Fruit fly (Drosophila melanogaster) whole organism, embryonic: ENCODE results near the gene yellow-e2.

ENCODE experiments used
- Ada2b ChIP-seq: fragments of 200-800 bp; sonication (Bioruptor generic); IDR thresholded peaks from 2 replicates; pipeline ENCODE4 v1.3.6; 2022; ENCODE audit warnings: missing biosample characterization, missing genetic modification characterization
- Bdp1 ChIP-seq: fragments of 200-800 bp; sonication (Bioruptor generic); optimal IDR thresholded peaks from 3 replicates; lab custom pipeline; 2016; ENCODE audit warnings: missing biosample characterization, missing genetic modification characterization
- Bteb2 ChIP-seq: fragments of 200-800 bp; sonication (Bioruptor generic); optimal IDR thresholded peaks from 2 replicates; lab custom pipeline; 2016; ENCODE audit warnings: missing biosample characterization, missing genetic modification characterization
- CG10321 ChIP-seq: fragments of 200-800 bp; sonication (Bioruptor generic); IDR thresholded peaks from 2 replicates; pipeline ENCODE4 v1.3.6; 2022; ENCODE audit warnings: missing biosample characterization, missing genetic modification characterization
- CG11723 ChIP-seq: fragments of 200-800 bp; sonication (Bioruptor generic); optimal IDR thresholded peaks from 2 replicates; lab custom pipeline; 2017; ENCODE audit warnings: missing biosample characterization, mild to moderate bottlenecking, missing genetic modification characterization
- CG12219 ChIP-seq: fragments of 200-800 bp; sonication (Bioruptor generic); optimal IDR thresholded peaks from 3 replicates; lab custom pipeline; 2018; ENCODE audit warnings: missing biosample characterization, mild to moderate bottlenecking, missing genetic modification characterization
- CG12744 ChIP-seq: fragments of 200-800 bp; sonication (Bioruptor generic); optimal IDR thresholded peaks from 2 replicates; lab custom pipeline; 2016; ENCODE audit warnings: missing biosample characterization, missing genetic modification characterization
- CG13296 ChIP-seq: fragments of 200-800 bp; sonication (Bioruptor generic); optimal IDR thresholded peaks from 3 replicates; lab custom pipeline; 2018; ENCODE audit warnings: missing biosample characterization, mild to moderate bottlenecking, missing genetic modification characterization
- CG14965 ChIP-seq: fragments of 200-800 bp; sonication (Bioruptor generic); optimal IDR thresholded peaks from 2 replicates; lab custom pipeline; 2016; ENCODE audit warnings: missing biosample characterization, missing genetic modification characterization, borderline replicate concordance
- CG15514 ChIP-seq: fragments of 200-800 bp; sonication (Bioruptor generic); optimal IDR thresholded peaks from 3 replicates; lab custom pipeline; 2017; ENCODE audit warnings: missing biosample characterization, missing genetic modification characterization, mild to moderate bottlenecking, moderate library complexity, missing genetic modification reagents
- CG16815 ChIP-seq: fragments of 200-800 bp; sonication (Bioruptor generic); optimal IDR thresholded peaks from 3 replicates; lab custom pipeline; 2017; ENCODE audit warnings: missing biosample characterization, mild to moderate bottlenecking, missing genetic modification characterization
- CG17359 ChIP-seq: fragments of 200-800 bp; sonication (Bioruptor generic); optimal IDR thresholded peaks from 3 replicates; lab custom pipeline; 2018; ENCODE audit warnings: missing biosample characterization, mild to moderate bottlenecking, missing genetic modification characterization, moderate library complexity
- CG18619 ChIP-seq: fragments of 200-800 bp; sonication (Bioruptor generic); optimal IDR thresholded peaks from 3 replicates; lab custom pipeline; 2017; ENCODE audit warnings: missing biosample characterization, mild to moderate bottlenecking, missing genetic modification characterization
- CG18764 ChIP-seq: fragments of 200-800 bp; sonication (Bioruptor generic); optimal IDR thresholded peaks from 3 replicates; lab custom pipeline; 2016; ENCODE audit warnings: missing biosample characterization, missing genetic modification characterization
- CG31441 ChIP-seq: fragments of 200-800 bp; sonication (Bioruptor generic); IDR thresholded peaks from 2 replicates; pipeline ENCODE4 v1.3.6; 2022; ENCODE audit warnings: missing biosample characterization, missing genetic modification characterization
- CG32532 ChIP-seq: fragments of 200-800 bp; sonication (Bioruptor generic); IDR thresholded peaks from 2 replicates; pipeline ENCODE4 v1.3.6; 2022; ENCODE audit warnings: missing biosample characterization, missing genetic modification characterization
- CG33557 ChIP-seq: fragments of 200-800 bp; sonication (Bioruptor generic); optimal IDR thresholded peaks from 2 replicates; lab custom pipeline; 2019; ENCODE audit warnings: missing biosample characterization, mild to moderate bottlenecking, missing genetic modification characterization, moderate library complexity
- CG7271 ChIP-seq: fragments of 200-800 bp; sonication (Bioruptor generic); optimal IDR thresholded peaks from 2 replicates; lab custom pipeline; 2018; ENCODE audit warnings: missing biosample characterization, mild to moderate bottlenecking, missing genetic modification characterization, moderate library complexity
- CG9437 ChIP-seq: fragments of 200-800 bp; sonication (Bioruptor generic); optimal IDR thresholded peaks from 2 replicates; lab custom pipeline; 2018; ENCODE audit warnings: missing biosample characterization, mild to moderate bottlenecking, missing genetic modification characterization
- CG9817 ChIP-seq: fragments of 200-800 bp; sonication (Bioruptor generic); optimal IDR thresholded peaks from 2 replicates; lab custom pipeline; 2018; ENCODE audit warnings: missing biosample characterization, mild to moderate bottlenecking, missing genetic modification characterization, moderate library complexity
- D19B ChIP-seq: fragments of 200-800 bp; sonication (Bioruptor generic); optimal IDR thresholded peaks from 2 replicates; lab custom pipeline; 2017; ENCODE audit warnings: missing biosample characterization, mild to moderate bottlenecking, missing genetic modification characterization
- Dip2 ChIP-seq: fragments of 200-800 bp; sonication (Bioruptor generic); IDR thresholded peaks from 2 replicates; pipeline ENCODE4 v1.3.6; 2022; ENCODE audit warnings: missing biosample characterization, missing genetic modification characterization
- Ets97D ChIP-seq: fragments of 200-800 bp; sonication (Bioruptor generic); optimal IDR thresholded peaks from 3 replicates; lab custom pipeline; 2016; ENCODE audit warnings: missing biosample characterization, missing genetic modification characterization
- HHEX ChIP-seq: fragments of 200-800 bp; sonication (Bioruptor generic); optimal IDR thresholded peaks from 3 replicates; lab custom pipeline; 2017; ENCODE audit warnings: missing biosample characterization, mild to moderate bottlenecking, missing genetic modification characterization, missing genetic modification reagents
- Hr3 ChIP-seq: fragments of 200-800 bp; sonication (Bioruptor generic); optimal IDR thresholded peaks from 3 replicates; lab custom pipeline; 2016; ENCODE audit warnings: missing biosample characterization, missing genetic modification characterization
- Hr78 ChIP-seq, 2 experiments: fragments of 200-800 bp in 1 of 2; fragments of >200 bp in 1 of 2; sonication (Bioruptor generic) in 1 of 2; optimal IDR thresholded peaks; 2 replicates each; lab custom pipeline; 2017 to 2019; ENCODE audit warnings: missing biosample characterization in 2 of 2, missing genetic modification characterization in 2 of 2, mild to moderate bottlenecking in 1 of 2, moderate library complexity in 1 of 2
- Lhr ChIP-seq: fragments of 200-800 bp; sonication (Bioruptor generic); optimal IDR thresholded peaks from 3 replicates; lab custom pipeline; 2017; ENCODE audit warnings: mild to moderate bottlenecking, missing biosample characterization, missing genetic modification reagents, missing genetic modification characterization
- Lpt ChIP-seq: fragments of >200 bp; optimal IDR thresholded peaks from 2 replicates; lab custom pipeline; 2018; ENCODE audit warnings: missing biosample characterization, missing genetic modification characterization
- MESR4 ChIP-seq: fragments of 200-800 bp; sonication (Bioruptor generic); optimal IDR thresholded peaks from 2 replicates; lab custom pipeline; 2018; ENCODE audit warnings: missing biosample characterization, mild to moderate bottlenecking, missing genetic modification characterization, moderate library complexity
- Mad ChIP-seq: fragments of 200-800 bp; sonication (Bioruptor generic); optimal IDR thresholded peaks from 2 replicates; lab custom pipeline; 2016; ENCODE audit warnings: missing biosample characterization, missing genetic modification characterization
- Mes4 ChIP-seq: fragments of 200-800 bp; sonication (Bioruptor generic); optimal IDR thresholded peaks from 2 replicates; lab custom pipeline; 2016; ENCODE audit warnings: missing biosample characterization, missing genetic modification characterization
- Nf-YA ChIP-seq: fragments of 200-800 bp; sonication (Bioruptor generic); IDR thresholded peaks from 2 replicates; pipeline ENCODE4 v1.3.6; 2022; ENCODE audit warnings: missing biosample characterization, missing genetic modification characterization
- Pdp1 ChIP-seq, 2 experiments: fragments of 200-800 bp; sonication (Bioruptor generic); optimal IDR thresholded peaks; 3 replicates each; lab custom pipeline; 2016; ENCODE audit warnings: missing biosample characterization in 2 of 2, missing genetic modification characterization in 2 of 2, mild to moderate bottlenecking in 1 of 2, moderate library complexity in 1 of 2
- Stat92E ChIP-seq, 3 experiments: fragments of >200 bp in 2 of 3; fragments of 200-800 bp in 1 of 3; sonication (Bioruptor generic) in 1 of 3; optimal IDR thresholded peaks; 2 replicates each; lab custom pipeline; 2017 to 2019; ENCODE audit warnings: missing biosample characterization in 3 of 3, missing genetic modification characterization in 3 of 3, mild to moderate bottlenecking in 1 of 3, moderate library complexity in 1 of 3
- Tbp ChIP-seq: fragments of >200 bp; optimal IDR thresholded peaks from 2 replicates; lab custom pipeline; 2018; ENCODE audit warnings: missing biosample characterization, missing genetic modification characterization
- Xbp1 ChIP-seq: fragments of 200-800 bp; sonication (Bioruptor generic); optimal IDR thresholded peaks from 3 replicates; lab custom pipeline; 2016; ENCODE audit warnings: missing biosample characterization, mild to moderate bottlenecking, missing genetic modification characterization
- ato ChIP-seq: fragments of 200-800 bp; sonication (Bioruptor generic); IDR thresholded peaks from 2 replicates; pipeline ENCODE4 v1.3.6; 2022; ENCODE audit warnings: missing biosample characterization, missing genetic modification characterization; ENCODE audit not compliant: partially characterized antibody
- btn ChIP-seq: fragments of 200-800 bp; sonication (Bioruptor generic); optimal IDR thresholded peaks from 2 replicates; lab custom pipeline; 2016; ENCODE audit warnings: missing biosample characterization, missing genetic modification characterization
- crp ChIP-seq, 2 experiments: fragments of 200-800 bp; sonication (Bioruptor generic); optimal IDR thresholded peaks; 2 replicates in 1 of 2; 3 replicates in 1 of 2; lab custom pipeline; 2017; ENCODE audit warnings: missing biosample characterization in 2 of 2, missing genetic modification characterization in 2 of 2, mild to moderate bottlenecking in 1 of 2, moderate library complexity in 1 of 2
- cwo ChIP-seq: fragments of 200-800 bp; sonication (Bioruptor generic); optimal IDR thresholded peaks from 3 replicates; lab custom pipeline; 2017; ENCODE audit warnings: missing biosample characterization, missing genetic modification characterization, mild to moderate bottlenecking, moderate library complexity, missing genetic modification reagents
- fd102C ChIP-seq: fragments of 200-800 bp; sonication (Bioruptor generic); optimal IDR thresholded peaks from 2 replicates; lab custom pipeline; 2018; ENCODE audit warnings: missing biosample characterization, mild to moderate bottlenecking, missing genetic modification characterization, moderate library complexity
- mirr ChIP-seq: fragments of 200-800 bp; sonication (Bioruptor generic); optimal IDR thresholded peaks from 3 replicates; lab custom pipeline; 2018; ENCODE audit warnings: missing biosample characterization, mild to moderate bottlenecking, missing genetic modification characterization
- pros ChIP-seq: fragments of 200-800 bp; sonication (Bioruptor generic); optimal IDR thresholded peaks from 3 replicates; lab custom pipeline; 2019; ENCODE audit warnings: missing biosample characterization, mild to moderate bottlenecking, missing genetic modification characterization, moderate library complexity
- psq ChIP-seq: fragments of 200-800 bp; sonication (Bioruptor generic); optimal IDR thresholded peaks from 2 replicates; lab custom pipeline; 2017; ENCODE audit warnings: missing biosample characterization, missing genetic modification characterization
- ro ChIP-seq: fragments of 200-800 bp; sonication (Bioruptor generic); IDR thresholded peaks from 2 replicates; pipeline ENCODE4 v1.3.6; 2022; ENCODE audit warnings: missing biosample characterization, missing genetic modification characterization
- sd ChIP-seq: fragments of 200-800 bp; sonication (Bioruptor generic); optimal IDR thresholded peaks from 3 replicates; lab custom pipeline; 2018; ENCODE audit warnings: missing biosample characterization, mild to moderate bottlenecking, missing genetic modification characterization, moderate library complexity
- sens-2 ChIP-seq: fragments of 200-800 bp; sonication (Bioruptor generic); IDR thresholded peaks from 2 replicates; pipeline ENCODE4 v1.3.6; 2022; ENCODE audit warnings: missing biosample characterization, missing genetic modification characterization
- slbo ChIP-seq: fragments of 200-800 bp; sonication (Bioruptor generic); IDR thresholded peaks from 2 replicates; pipeline ENCODE4 v1.3.6; 2022; ENCODE audit warnings: missing biosample characterization, missing genetic modification characterization
- slou ChIP-seq: fragments of 200-800 bp; sonication (Bioruptor generic); optimal IDR thresholded peaks from 3 replicates; lab custom pipeline; 2016; ENCODE audit warnings: missing biosample characterization, missing genetic modification characterization
- vfl ChIP-seq: fragments of 200-800 bp; sonication (Bioruptor generic); optimal IDR thresholded peaks from 2 replicates; lab custom pipeline; 2016; ENCODE audit warnings: missing biosample characterization, missing genetic modification characterization

The yellow-e2 gene

DNA sequence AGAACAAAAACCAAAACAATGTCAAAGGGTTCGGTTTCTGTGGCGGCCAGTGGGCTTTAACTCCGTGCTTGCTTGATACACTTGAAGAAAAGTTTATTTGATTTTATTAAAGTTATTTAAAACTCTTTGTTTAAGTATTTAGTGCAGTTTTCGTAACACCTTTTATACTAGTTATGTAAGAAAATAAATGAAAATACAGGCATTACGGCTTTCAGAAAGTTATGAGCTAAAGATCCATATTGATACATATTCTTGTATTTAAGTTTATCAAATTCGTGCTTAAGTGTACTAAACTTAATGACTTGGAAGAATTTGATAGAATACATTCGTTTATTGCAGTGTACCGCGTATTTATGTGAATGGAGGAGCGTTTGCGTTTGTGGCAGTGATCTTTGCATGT, 39.7 kb upstream of the yellow-e2 start (continued):
- no peak for TF ChIP-seq crp (GFP tag; optimal IDR thresholded peaks at IDR 0.05; lab: Kevin White, UChicago)
- TF ChIP-seq mirr (GFP tag; lab: Kevin White, UChicago) = no peak
- TF ChIP-seq Stat92E (GFP tag; optimal IDR thresholded peaks at IDR 0.05; lab: Kevin White, UChicago) = no peak
- TF ChIP-seq pros (GFP tag; lab: Kevin White, UChicago) = no peak
- peak; percentile 20 for TF ChIP-seq CG16815
- TF ChIP-seq Hr78 (GFP tag; optimal IDR thresholded peaks at IDR 0.05; lab: Kevin White, UChicago) = no peak
- peak; percentile 33 for TF ChIP-seq CG17359 (tag; lab: Kevin White, UChicago)
- TF ChIP-seq CG18764 (GFP tag; lab: Kevin White, UChicago) = peak; percentile 5
- TF ChIP-seq Lpt = no peak
- TF ChIP-seq btn (GFP tag; lab: Kevin White, UChicago) = no peak
- TF ChIP-seq Bteb2 (GFP tag; lab: Kevin White, UChicago) = no peak
- peak; percentile 46; the same call in 1 of the 2 replicates for TF ChIP-seq CG32532 (GFP tag; lab: Robert Waterston, UW)
- no peak for TF ChIP-seq Bdp1 (GFP tag; lab: Kevin White, UChicago)
- no peak for TF ChIP-seq sens-2 (GFP tag; lab: Robert Waterston, UW)
- TF ChIP-seq Pdp1 (GFP tag; optimal IDR thresholded peaks at IDR 0.05; lab: Kevin White, UChicago) = peak; percentile 27 to 56
- TF ChIP-seq CG9817 = peak; percentile 15
- TF ChIP-seq fd102C (GFP tag; lab: Kevin White, UChicago) = no peak
- peak; percentile 12 for TF ChIP-seq sd
- no peak for TF ChIP-seq CG12744 (GFP tag; lab: Kevin White, UChicago)
- TF ChIP-seq cwo (GFP tag; lab: Kevin White, UChicago) = peak; percentile 2
- peak; percentile 22 for TF ChIP-seq Xbp1
- no peak for TF ChIP-seq Tbp (GFP tag; lab: Kevin White, UChicago)
- peak; percentile 2 for TF ChIP-seq D19B (GFP tag; lab: Kevin White, UChicago)
- TF ChIP-seq CG18619 = peak; percentile 1
- TF ChIP-seq Ets97D (GFP tag; lab: Kevin White, UChicago) = no peak
- no peak for TF ChIP-seq CG14965 (GFP tag; lab: Kevin White, UChicago)
- no peak for TF ChIP-seq vfl (GFP tag; lab: Kevin White, UChicago)
- no peak for TF ChIP-seq HHEX (GFP tag; lab: Kevin White, UChicago)
- TF ChIP-seq CG33557 = no peak
- no peak for TF ChIP-seq Mes4 (GFP tag; lab: Kevin White, UChicago)
- TF ChIP-seq psq (GFP tag; lab: Kevin White, UChicago) = no peak
- no peak for TF ChIP-seq Dip2
- no peak for TF ChIP-seq CG11723 (GFP tag; lab: Kevin White, UChicago)
- TF ChIP-seq ato (GFP tag; lab: Robert Waterston, UW) = no peak
- TF ChIP-seq slou (GFP tag; lab: Kevin White, UChicago) = no peak
- TF ChIP-seq ro (GFP tag; lab: Robert Waterston, UW) = no peak
- peak; percentile 80 for TF ChIP-seq CG31441 (GFP tag; lab: Robert Waterston, UW)
- peak; percentile 11 for TF ChIP-seq CG15514 (GFP tag; lab: Kevin White, UChicago)
- TF ChIP-seq Lhr = no peak
- TF ChIP-seq Mad = no peak
- peak; percentile 13 for TF ChIP-seq CG13296 (GFP tag; lab: Kevin White, UChicago)
- TF ChIP-seq MESR4 (GFP tag; lab: Kevin White, UChicago) = no peak
- no peak for TF ChIP-seq CG12219 (GFP tag; lab: Kevin White, UChicago)
- TF ChIP-seq Hr3 (GFP tag; lab: Kevin White, UChicago) = peak; percentile 28
- TF ChIP-seq CG7271 (tag; lab: Kevin White, UChicago) = no peak
- TF ChIP-seq Ada2b (GFP tag; lab: Robert Waterston, UW) = no peak
- TF ChIP-seq CG9437 = peak; percentile 49
- TF ChIP-seq CG10321 = no peak
- TF ChIP-seq slbo (GFP tag; lab: Robert Waterston, UW) = peak; percentile 49; the same call in 1 of the 2 replicates
- TF ChIP-seq Nf-YA (GFP tag; lab: Robert Waterston, UW) = no peak
